Fruit fly (Drosophila melanogaster): ENCODE results near the gene RpL34a.

DNA sequence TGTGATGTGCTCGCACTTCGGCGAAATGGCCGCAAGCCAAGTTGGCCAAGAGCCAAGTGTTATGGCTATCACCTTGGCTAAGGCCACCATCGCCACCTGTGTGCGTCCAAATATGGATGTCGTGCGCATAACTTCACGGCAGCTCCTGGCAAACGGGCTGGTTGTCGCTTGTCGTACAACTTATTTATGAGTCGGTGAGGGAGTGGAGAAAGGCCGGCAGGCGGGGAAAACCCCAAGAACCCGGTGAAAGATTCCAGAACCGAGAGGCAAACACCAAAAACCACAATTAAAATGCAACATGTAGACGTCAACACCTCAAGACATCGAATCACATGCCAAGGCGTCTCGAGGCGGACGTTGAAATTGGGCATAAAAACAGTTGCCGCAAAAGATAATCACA is 46.8 kb downstream of the RpL34a start:
- TF ChIP-seq Snoo (tag; optimal IDR thresholded peaks at IDR 0.05): no peak
- no peak for TF ChIP-seq EcR (GFP tag; optimal IDR thresholded peaks at IDR 0.05)
- TF ChIP-seq Pif1A (GFP tag; optimal IDR thresholded peaks at IDR 0.05): no peak

All from whole organism, pupa.